Fruit fly (Drosophila melanogaster) whole organism: Measurements from ENCODE around the gene CG10165.

Experiments
- CG8478 ChIP-seq: fragments of >200 bp; optimal IDR thresholded peaks from 2 replicates; lab custom pipeline; 2018; ENCODE audit warnings: inconsistent platforms
- Dll ChIP-seq: fragments of >200 bp; optimal IDR thresholded peaks from 2 replicates; lab custom pipeline; 2017
- pan ChIP-seq: fragments of >200 bp; optimal IDR thresholded peaks from 2 replicates; lab custom pipeline; 2017
- psq ChIP-seq: fragments of >200 bp; optimal IDR thresholded peaks from 2 replicates; lab custom pipeline; 2017

DNA sequence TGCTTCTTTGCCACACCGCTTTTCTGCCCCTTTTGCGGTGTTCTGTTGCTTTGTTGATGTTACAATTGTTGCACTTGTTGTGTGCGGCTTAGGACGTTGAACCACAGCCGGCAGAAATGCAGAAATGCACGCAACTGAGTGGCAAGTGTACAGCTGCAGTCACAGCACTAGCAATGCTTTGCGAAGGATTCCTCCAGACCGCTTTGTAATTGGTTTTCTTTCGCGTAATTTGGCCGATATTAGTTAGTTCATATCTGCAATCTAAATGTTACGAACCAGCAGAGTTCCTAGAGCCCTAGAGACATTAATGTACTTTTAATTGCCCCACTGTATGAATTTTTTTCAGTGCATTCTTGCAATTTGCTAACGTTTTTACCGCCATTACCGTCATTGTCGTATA lies 44.3 kb upstream of the CG10165 start:
- TF ChIP-seq pan (no peak), Dll (lab: Kevin White, UChicago) (no peak), CG8478 (lab: Kevin White, UChicago) (no peak), psq (lab: Kevin White, UChicago) (no peak)
